Fruit fly (Drosophila melanogaster) whole organism, prepupa: ENCODE results near the gene CG15196.

Experiments used
- CG11294 ChIP-seq: fragments of 200-800 bp; sonication (Bioruptor generic); IDR thresholded peaks from 2 replicates; pipeline ENCODE4 v1.3.6; 2022; ENCODE audit warnings: missing biosample characterization, missing genetic modification characterization
- CG16779 ChIP-seq: fragments of 200-800 bp; sonication (Bioruptor generic); optimal IDR thresholded peaks from 3 replicates; lab custom pipeline; 2017; ENCODE audit warnings: missing biosample characterization, mild to moderate bottlenecking, missing genetic modification characterization
- CG6792 ChIP-seq: fragments of 200-800 bp; sonication (Bioruptor generic); optimal IDR thresholded peaks from 3 replicates; lab custom pipeline; 2016; ENCODE audit warnings: missing biosample characterization, missing genetic modification characterization
- CG6808 ChIP-seq: fragments of 200-800 bp; sonication (Bioruptor generic); optimal IDR thresholded peaks from 3 replicates; lab custom pipeline; 2017; ENCODE audit warnings: missing biosample characterization, missing genetic modification characterization, mild to moderate bottlenecking, moderate library complexity, missing genetic modification reagents
- Hr39 ChIP-seq: fragments of 200-800 bp; sonication (Bioruptor generic); optimal IDR thresholded peaks from 2 replicates; lab custom pipeline; 2016; ENCODE audit warnings: missing biosample characterization, missing genetic modification characterization
- fd85E ChIP-seq: fragments of 200-800 bp; sonication (Bioruptor generic); optimal IDR thresholded peaks from 3 replicates; lab custom pipeline; 2016; ENCODE audit warnings: missing biosample characterization, missing genetic modification characterization
- pdm3 ChIP-seq: fragments of 200-800 bp; sonication (Bioruptor generic); optimal IDR thresholded peaks from 3 replicates; lab custom pipeline; 2016; ENCODE audit warnings: missing biosample characterization, missing genetic modification characterization
- svp ChIP-seq: fragments of 200-800 bp; sonication (Bioruptor generic); peaks from one replicate; lab custom pipeline; 2016; ENCODE audit warnings: missing biosample characterization, missing genetic modification characterization

- TF ChIP-seq svp (peak; percentile 59), fd85E (GFP tag; lab: Kevin White, UChicago) (no peak), CG6808 (GFP tag; lab: Kevin White, UChicago) (no peak), CG16779 (tag; lab: Kevin White, UChicago) (no peak), CG11294 (no peak), CG6792 (GFP tag; lab: Kevin White, UChicago) (no peak), Hr39 (GFP tag; lab: Kevin White, UChicago) (no peak), pdm3 (GFP tag; lab: Kevin White, UChicago) (peak; percentile 23)
These were observed 40.7 kb downstream of the CG15196 start for dm6 chrX:11450406-11450805.
